Fruit fly (Drosophila melanogaster) whole organism, embryonic: ENCODE measurements around the gene CG8372.

Source experiments
- Abd-B ChIP-seq: fragments of 200-800 bp; sonication (Bioruptor generic); optimal IDR thresholded peaks from 2 replicates; lab custom pipeline; 2018; ENCODE audit warnings: missing biosample characterization, mild to moderate bottlenecking, missing genetic modification characterization, moderate library complexity
- Adf1 ChIP-seq: fragments of 200-800 bp; sonication (Bioruptor generic); IDR thresholded peaks from 2 replicates; pipeline ENCODE4 v1.3.6; 2022; ENCODE audit warnings: missing biosample characterization, missing genetic modification characterization
- B-H2 ChIP-seq: fragments of 200-800 bp; sonication (Bioruptor generic); optimal IDR thresholded peaks from 2 replicates; lab custom pipeline; 2018; ENCODE audit warnings: missing biosample characterization, mild to moderate bottlenecking, missing genetic modification characterization
- CG11093 ChIP-seq: fragments of 200-800 bp; sonication (Bioruptor generic); IDR thresholded peaks from 3 replicates; pipeline ENCODE4 v1.3.6; 2022; ENCODE audit warnings: missing biosample characterization, missing genetic modification characterization
- CG12071 ChIP-seq: fragments of 200-800 bp; sonication (Bioruptor generic); optimal IDR thresholded peaks from 3 replicates; lab custom pipeline; 2018; ENCODE audit warnings: missing biosample characterization, mild to moderate bottlenecking, missing genetic modification characterization
- CG13424 ChIP-seq: fragments of 200-800 bp; sonication (Bioruptor generic); optimal IDR thresholded peaks from 2 replicates; lab custom pipeline; 2019; ENCODE audit warnings: missing biosample characterization, mild to moderate bottlenecking, missing genetic modification characterization, moderate library complexity
- CG15479 ChIP-seq: fragments of 200-800 bp; sonication (Bioruptor generic); optimal IDR thresholded peaks from 3 replicates; lab custom pipeline; 2019; ENCODE audit warnings: missing biosample characterization, mild to moderate bottlenecking, missing genetic modification characterization, moderate library complexity
- CG15696 ChIP-seq: fragments of 200-800 bp; sonication (Bioruptor generic); optimal IDR thresholded peaks from 2 replicates; lab custom pipeline; 2019; ENCODE audit warnings: missing biosample characterization, mild to moderate bottlenecking, missing genetic modification characterization, moderate library complexity
- CG16813 ChIP-seq: fragments of 200-800 bp; sonication (Bioruptor generic); IDR thresholded peaks from 3 replicates; pipeline ENCODE4 v1.3.6; 2022; ENCODE audit warnings: missing biosample characterization, missing genetic modification characterization; ENCODE audit not compliant: partially characterized antibody
- CG18764 ChIP-seq: fragments of 200-800 bp; sonication (Bioruptor generic); optimal IDR thresholded peaks from 3 replicates; lab custom pipeline; 2016; ENCODE audit warnings: missing biosample characterization, missing genetic modification characterization
- CG3065 ChIP-seq: fragments of 200-800 bp; sonication (Bioruptor generic); optimal IDR thresholded peaks from 2 replicates; lab custom pipeline; 2016; ENCODE audit warnings: missing biosample characterization, missing genetic modification characterization
- CG31441 ChIP-seq: fragments of 200-800 bp; sonication (Bioruptor generic); IDR thresholded peaks from 2 replicates; pipeline ENCODE4 v1.3.6; 2022; ENCODE audit warnings: missing biosample characterization, missing genetic modification characterization
- CG32772 ChIP-seq: fragments of 200-800 bp; sonication (Bioruptor generic); IDR thresholded peaks from 2 replicates; pipeline ENCODE4 v1.3.6; 2022; ENCODE audit warnings: missing biosample characterization, missing genetic modification characterization
- CG34376 ChIP-seq: fragments of 200-800 bp; sonication (Bioruptor generic); optimal IDR thresholded peaks from 2 replicates; lab custom pipeline; 2018; ENCODE audit warnings: missing biosample characterization, mild to moderate bottlenecking, missing genetic modification characterization
- CG4282 ChIP-seq: fragments of 200-800 bp; sonication (Bioruptor generic); optimal IDR thresholded peaks from 2 replicates; lab custom pipeline; 2016; ENCODE audit warnings: missing biosample characterization, missing genetic modification characterization
- CG4820 ChIP-seq: fragments of 200-800 bp; sonication (Bioruptor generic); optimal IDR thresholded peaks from 3 replicates; lab custom pipeline; 2016; ENCODE audit warnings: missing biosample characterization, missing genetic modification characterization
- CG8388 ChIP-seq: fragments of 200-800 bp; sonication (Bioruptor generic); optimal IDR thresholded peaks from 2 replicates; lab custom pipeline; 2019; ENCODE audit warnings: missing biosample characterization, mild to moderate bottlenecking, missing genetic modification characterization, moderate library complexity
- CG8478 ChIP-seq: fragments of >200 bp; optimal IDR thresholded peaks from 2 replicates; lab custom pipeline; 2018
- CoRest ChIP-seq: fragments of 200-800 bp; sonication (Bioruptor generic); optimal IDR thresholded peaks from 3 replicates; lab custom pipeline; 2018; ENCODE audit warnings: missing biosample characterization, mild to moderate bottlenecking, missing genetic modification characterization, moderate library complexity
- D19A ChIP-seq: fragments of 200-800 bp; optimal IDR thresholded peaks from 3 replicates; lab custom pipeline; 2019; ENCODE audit warnings: missing biosample characterization, mild to moderate bottlenecking, missing genetic modification characterization, moderate library complexity
- Dip2 ChIP-seq: fragments of 200-800 bp; sonication (Bioruptor generic); IDR thresholded peaks from 2 replicates; pipeline ENCODE4 v1.3.6; 2022; ENCODE audit warnings: missing biosample characterization, missing genetic modification characterization
- Dip3 ChIP-seq: fragments of 200-800 bp; sonication (Bioruptor generic); optimal IDR thresholded peaks from 3 replicates; lab custom pipeline; 2016; ENCODE audit warnings: missing biosample characterization, missing genetic modification characterization
- HLH54F ChIP-seq: fragments of 200-800 bp; sonication (Bioruptor generic); optimal IDR thresholded peaks from 3 replicates; lab custom pipeline; 2016; ENCODE audit warnings: missing biosample characterization, missing genetic modification characterization
- Hand ChIP-seq: fragments of 200-800 bp; sonication (Bioruptor generic); optimal IDR thresholded peaks from 2 replicates; lab custom pipeline; 2017; ENCODE audit warnings: mild to moderate bottlenecking, missing biosample characterization, missing genetic modification reagents, missing genetic modification characterization
- Lpt ChIP-seq: fragments of >200 bp; optimal IDR thresholded peaks from 2 replicates; lab custom pipeline; 2018; ENCODE audit warnings: missing biosample characterization, missing genetic modification characterization
- NK7.1 ChIP-seq: fragments of 200-800 bp; sonication (Bioruptor generic); optimal IDR thresholded peaks from 3 replicates; lab custom pipeline; 2016; ENCODE audit warnings: missing biosample characterization, missing genetic modification characterization
- Opbp ChIP-seq: fragments of 200-800 bp; sonication (Bioruptor generic); IDR thresholded peaks from 3 replicates; pipeline ENCODE4 v1.3.6; 2022; ENCODE audit warnings: missing biosample characterization, missing genetic modification characterization; ENCODE audit not compliant: partially characterized antibody
- Pdp1 ChIP-seq, 2 experiments: fragments of 200-800 bp; sonication (Bioruptor generic); optimal IDR thresholded peaks; 3 replicates each; lab custom pipeline; 2016; ENCODE audit warnings: missing biosample characterization in 2 of 2, missing genetic modification characterization in 2 of 2, mild to moderate bottlenecking in 1 of 2, moderate library complexity in 1 of 2
- Sin3A ChIP-seq: fragments of >200 bp; optimal IDR thresholded peaks from 2 replicates; lab custom pipeline; 2018
- Sox102F ChIP-seq: fragments of 200-800 bp; sonication (Bioruptor generic); optimal IDR thresholded peaks from 2 replicates; lab custom pipeline; 2018; ENCODE audit warnings: missing biosample characterization, mild to moderate bottlenecking, missing genetic modification characterization, moderate library complexity
- Ssrp ChIP-seq: fragments of 200-800 bp; sonication (Bioruptor generic); optimal IDR thresholded peaks from 2 replicates; lab custom pipeline; 2018; ENCODE audit warnings: missing biosample characterization, mild to moderate bottlenecking, missing genetic modification characterization, moderate library complexity
- Taf1 ChIP-seq: fragments of 200-800 bp; sonication (Bioruptor generic); IDR thresholded peaks from 2 replicates; pipeline ENCODE4 v1.3.6; 2022; ENCODE audit warnings: missing biosample characterization, missing genetic modification characterization
- Xbp1 ChIP-seq: fragments of 200-800 bp; sonication (Bioruptor generic); optimal IDR thresholded peaks from 3 replicates; lab custom pipeline; 2016; ENCODE audit warnings: missing biosample characterization, mild to moderate bottlenecking, missing genetic modification characterization
- ase ChIP-seq: fragments of 200-800 bp; sonication (Bioruptor generic); IDR thresholded peaks from 3 replicates; pipeline ENCODE4 v1.3.6; 2022; ENCODE audit warnings: missing biosample characterization, missing genetic modification characterization
- bbx ChIP-seq: fragments of 200-800 bp; sonication (Bioruptor generic); IDR thresholded peaks from 2 replicates; pipeline ENCODE4 v1.3.6; 2022; ENCODE audit warnings: missing biosample characterization, missing genetic modification characterization; ENCODE audit not compliant: partially characterized antibody
- cato ChIP-seq: fragments of 200-800 bp; sonication (Bioruptor generic); optimal IDR thresholded peaks from 2 replicates; lab custom pipeline; 2016; ENCODE audit warnings: missing biosample characterization, missing genetic modification characterization, borderline replicate concordance
- chif ChIP-seq, 2 experiments: fragments of 200-800 bp; sonication (Bioruptor generic); optimal IDR thresholded peaks; 3 replicates each; lab custom pipeline; 2016; ENCODE audit warnings: missing biosample characterization in 2 of 2, missing genetic modification characterization in 2 of 2
- ci ChIP-seq: fragments of 200-800 bp; sonication (Bioruptor generic); IDR thresholded peaks from 3 replicates; pipeline ENCODE4 v1.3.6; 2022; ENCODE audit warnings: missing biosample characterization, missing genetic modification characterization
- corto ChIP-seq: fragments of 200-800 bp; sonication (Bioruptor generic); optimal IDR thresholded peaks from 2 replicates; lab custom pipeline; 2016; ENCODE audit warnings: missing biosample characterization, mild to moderate bottlenecking, missing genetic modification characterization, moderate library complexity
- eve ChIP-seq, 2 experiments: fragments of >200 bp; optimal IDR thresholded peaks; 2 replicates each; lab custom pipeline; 2017; ENCODE audit warnings: missing biosample characterization in 2 of 2, missing genetic modification characterization in 2 of 2
- h ChIP-seq: fragments of >200 bp; optimal IDR thresholded peaks from 2 replicates; lab custom pipeline; 2017
- hbn ChIP-seq: fragments of 200-800 bp; sonication (Bioruptor generic); IDR thresholded peaks from 2 replicates; pipeline ENCODE4 v1.3.6; 2022; ENCODE audit warnings: missing biosample characterization, missing genetic modification characterization; ENCODE audit not compliant: partially characterized antibody
- insv ChIP-seq, 2 experiments: fragments of 200-800 bp; sonication (Bioruptor generic); optimal IDR thresholded peaks; 3 replicates each; lab custom pipeline; 2016 to 2018; ENCODE audit warnings: missing biosample characterization in 2 of 2, missing genetic modification characterization in 2 of 2
- inv ChIP-seq: fragments of 200-800 bp; sonication (Bioruptor generic); IDR thresholded peaks from 2 replicates; pipeline ENCODE4 v1.3.6; 2022; ENCODE audit warnings: missing biosample characterization, missing genetic modification characterization; ENCODE audit not compliant: partially characterized antibody
- lab ChIP-seq: fragments of 200-800 bp; sonication (Bioruptor generic); optimal IDR thresholded peaks from 3 replicates; lab custom pipeline; 2017; ENCODE audit warnings: missing biosample characterization, missing genetic modification characterization, mild to moderate bottlenecking, moderate library complexity, missing genetic modification reagents
- odd ChIP-seq: fragments of 200-800 bp; sonication (Bioruptor generic); optimal IDR thresholded peaks from 2 replicates; lab custom pipeline; 2017; ENCODE audit warnings: missing biosample characterization, mild to moderate bottlenecking, missing genetic modification characterization
- schlank ChIP-seq: fragments of 200-800 bp; sonication (Bioruptor generic); optimal IDR thresholded peaks from 2 replicates; lab custom pipeline; 2018; ENCODE audit warnings: missing biosample characterization, mild to moderate bottlenecking, missing genetic modification characterization
- sqz ChIP-seq: fragments of 200-800 bp; sonication (Bioruptor generic); optimal IDR thresholded peaks from 3 replicates; lab custom pipeline; 2018; ENCODE audit warnings: missing biosample characterization, mild to moderate bottlenecking, missing genetic modification characterization
- toy ChIP-seq: fragments of 200-800 bp; sonication (Bioruptor generic); IDR thresholded peaks from 2 replicates; pipeline ENCODE4 v1.3.6; 2022; ENCODE audit warnings: missing biosample characterization, missing genetic modification characterization
- zen2 ChIP-seq: fragments of 200-800 bp; sonication (Bioruptor generic); IDR thresholded peaks from 3 replicates; pipeline ENCODE4 v1.3.6; 2022; ENCODE audit warnings: missing biosample characterization, missing genetic modification characterization; ENCODE audit not compliant: partially characterized antibody

Gene CG8372

dm6 chr2L:8212666-8213270 is at the start of gene CG8372, which contains the start of gene CG8360 (continued):
- peak; percentile 61 to 77 for TF ChIP-seq insv (GFP tag; optimal IDR thresholded peaks at IDR 0.05; lab: Kevin White, UChicago)
- peak; percentile 96 for TF ChIP-seq toy
- TF ChIP-seq CG32772 (GFP tag; lab: Robert Waterston, UW), result peak; percentile 99
- TF ChIP-seq eve (GFP tag; optimal IDR thresholded peaks at IDR 0.05; lab: Kevin White, UChicago), result peak in 1 of 2 experiments; percentile 46
- peak; percentile 98 for TF ChIP-seq Ssrp (tag; lab: Kevin White, UChicago)
- TF ChIP-seq CG16813 (GFP tag; lab: Robert Waterston, UW), result no peak
- TF ChIP-seq odd (GFP tag; lab: Kevin White, UChicago), result peak; percentile 97
- TF ChIP-seq NK7.1 (GFP tag; lab: Kevin White, UChicago), result peak; percentile 98
- no peak for TF ChIP-seq CG8478
- no peak; the same call in 2 of the 3 replicates for TF ChIP-seq Opbp (GFP tag; lab: Robert Waterston, UW)
- peak; percentile 100 for TF ChIP-seq Xbp1 (GFP tag; lab: Kevin White, UChicago)
- peak; percentile 99 for TF ChIP-seq HLH54F (GFP tag; lab: Kevin White, UChicago)
- peak; percentile 46; the same call in 1 of the 2 replicates for TF ChIP-seq inv (GFP tag; lab: Robert Waterston, UW)
- TF ChIP-seq CG4820 (GFP tag; lab: Kevin White, UChicago), result peak; percentile 99
- TF ChIP-seq CG4282 (GFP tag; lab: Kevin White, UChicago), result peak; percentile 98
- TF ChIP-seq lab (GFP tag; lab: Kevin White, UChicago), result peak; percentile 99
- TF ChIP-seq Sox102F (GFP tag; lab: Kevin White, UChicago), result peak; percentile 98
- TF ChIP-seq h (lab: Kevin White, UChicago), result no peak
- TF ChIP-seq CG12071 (GFP tag; lab: Kevin White, UChicago), result peak; percentile 99
- TF ChIP-seq corto (GFP tag; lab: Kevin White, UChicago), result peak; percentile 99
- peak; percentile 97 for TF ChIP-seq CG8388 (GFP tag; lab: Kevin White, UChicago)
- TF ChIP-seq CG31441 (GFP tag; lab: Robert Waterston, UW), result peak; percentile 98
- no peak for TF ChIP-seq Lpt (GFP tag; lab: Kevin White, UChicago)
- TF ChIP-seq CG15479 (GFP tag; lab: Kevin White, UChicago), result peak; percentile 68
- peak; percentile 98 for TF ChIP-seq CoRest (tag; lab: Kevin White, UChicago)
- no peak; the same call in 1 of the 2 replicates for TF ChIP-seq hbn (GFP tag; lab: Robert Waterston, UW)
- TF ChIP-seq CG13424 (tag; lab: Kevin White, UChicago), result peak; percentile 99
- peak; percentile 98 for TF ChIP-seq Abd-B (GFP tag; lab: Kevin White, UChicago)
- peak; percentile 98 for TF ChIP-seq CG18764
- peak; percentile 97 for TF ChIP-seq CG3065 (GFP tag; lab: Kevin White, UChicago)
- peak; percentile 74; the same call in 1 of the 2 replicates for TF ChIP-seq Dip2 (GFP tag; lab: Robert Waterston, UW)
- TF ChIP-seq CG15696 (tag; lab: Kevin White, UChicago), result peak; percentile 96
- TF ChIP-seq sqz (GFP tag; lab: Kevin White, UChicago), result peak; percentile 96
- peak; percentile 93 for TF ChIP-seq D19A (tag; lab: Kevin White, UChicago)
- peak; percentile 65 for TF ChIP-seq Sin3A (lab: Kevin White, UChicago)
- peak; percentile 97 for TF ChIP-seq Hand (GFP tag; lab: Kevin White, UChicago)
- TF ChIP-seq cato (GFP tag; lab: Kevin White, UChicago), result peak; percentile 98
- TF ChIP-seq B-H2 (GFP tag; lab: Kevin White, UChicago), result peak; percentile 98
- TF ChIP-seq ci (GFP tag; lab: Robert Waterston, UW), result peak; percentile 99
- TF ChIP-seq CG34376 (GFP tag; lab: Kevin White, UChicago), result peak; percentile 98
- TF ChIP-seq bbx, result no peak
- TF ChIP-seq zen2 (GFP tag; lab: Robert Waterston, UW), result no peak
- TF ChIP-seq schlank, result peak; percentile 97
- TF ChIP-seq CG11093, result peak; percentile 99
- peak; percentile 99 for TF ChIP-seq Dip3 (GFP tag; lab: Kevin White, UChicago)
- peak; percentile 98 to 99 for TF ChIP-seq Pdp1 (GFP tag; optimal IDR thresholded peaks at IDR 0.05; lab: Kevin White, UChicago)
- peak; percentile 99 for TF ChIP-seq ase (GFP tag; lab: Robert Waterston, UW)
- peak; percentile 99 for TF ChIP-seq chif (GFP tag; optimal IDR thresholded peaks at IDR 0.05; lab: Kevin White, UChicago)
- peak; percentile 98 for TF ChIP-seq Taf1 (GFP tag; lab: Robert Waterston, UW)
- TF ChIP-seq Adf1 (GFP tag; lab: Robert Waterston, UW), result peak; percentile 90
